Fruit fly (Drosophila melanogaster) whole organism, prepupa: Measurements from ENCODE around the gene SecCl.

Experiments used
- Blimp-1 ChIP-seq: fragments of 200-800 bp; sonication (Bioruptor generic); optimal IDR thresholded peaks from 3 replicates; lab custom pipeline; 2017; ENCODE audit warnings: missing biosample characterization, missing genetic modification characterization, mild to moderate bottlenecking, moderate library complexity, missing genetic modification reagents
- CG10631 ChIP-seq: fragments of 200-800 bp; sonication (Bioruptor generic); optimal IDR thresholded peaks from 2 replicates; lab custom pipeline; 2016; ENCODE audit warnings: missing biosample characterization, missing genetic modification characterization
- CG10669 ChIP-seq: fragments of 200-800 bp; sonication (Bioruptor generic); optimal IDR thresholded peaks from 3 replicates; lab custom pipeline; 2018; ENCODE audit warnings: missing biosample characterization, mild to moderate bottlenecking, missing genetic modification characterization, moderate library complexity
- CG11762 ChIP-seq: fragments of 200-800 bp; sonication (Bioruptor generic); optimal IDR thresholded peaks from 3 replicates; lab custom pipeline; 2016; ENCODE audit warnings: missing biosample characterization, missing genetic modification characterization; ENCODE audit not compliant: insufficient read depth
- CG11902 ChIP-seq: fragments of 200-800 bp; sonication (Bioruptor generic); optimal IDR thresholded peaks from 3 replicates; lab custom pipeline; 2016; ENCODE audit warnings: missing biosample characterization, missing genetic modification characterization
- CG15336 ChIP-seq: fragments of 200-800 bp; sonication (Bioruptor generic); IDR thresholded peaks from 2 replicates; pipeline ENCODE4 v1.3.6; 2022; ENCODE audit warnings: missing biosample characterization, missing genetic modification characterization
- CG1621 ChIP-seq: fragments of 200-800 bp; sonication (Bioruptor generic); optimal IDR thresholded peaks from 3 replicates; lab custom pipeline; 2018; ENCODE audit warnings: missing biosample characterization, mild to moderate bottlenecking, missing genetic modification characterization
- CG16779 ChIP-seq: fragments of 200-800 bp; sonication (Bioruptor generic); optimal IDR thresholded peaks from 3 replicates; lab custom pipeline; 2017; ENCODE audit warnings: missing biosample characterization, mild to moderate bottlenecking, missing genetic modification characterization
- CG31627 ChIP-seq: fragments of 200-800 bp; sonication (Bioruptor generic); optimal IDR thresholded peaks from 3 replicates; lab custom pipeline; 2016; ENCODE audit warnings: missing biosample characterization, missing genetic modification characterization
- CG34406 ChIP-seq: fragments of 200-800 bp; sonication (Bioruptor generic); optimal IDR thresholded peaks from 3 replicates; lab custom pipeline; 2016; ENCODE audit warnings: missing biosample characterization, missing genetic modification characterization
- CG3919 ChIP-seq: fragments of 200-800 bp; sonication (Bioruptor generic); optimal IDR thresholded peaks from 3 replicates; lab custom pipeline; 2016; ENCODE audit warnings: missing biosample characterization, missing genetic modification characterization
- CG6808 ChIP-seq: fragments of 200-800 bp; sonication (Bioruptor generic); optimal IDR thresholded peaks from 3 replicates; lab custom pipeline; 2017; ENCODE audit warnings: missing biosample characterization, missing genetic modification characterization, mild to moderate bottlenecking, moderate library complexity, missing genetic modification reagents
- CG6854 ChIP-seq: fragments of 200-800 bp; sonication (Bioruptor generic); optimal IDR thresholded peaks from 2 replicates; lab custom pipeline; 2017; ENCODE audit warnings: missing biosample characterization, mild to moderate bottlenecking, missing genetic modification characterization
- CG7368 ChIP-seq: fragments of 200-800 bp; sonication (Bioruptor generic); optimal IDR thresholded peaks from 3 replicates; lab custom pipeline; 2016; ENCODE audit warnings: missing biosample characterization, missing genetic modification characterization
- CG8119 ChIP-seq: fragments of 200-800 bp; sonication (Bioruptor generic); IDR thresholded peaks from 3 replicates; pipeline ENCODE4 v1.3.6; 2022; ENCODE audit warnings: missing biosample characterization, missing genetic modification characterization
- CG8319 ChIP-seq: fragments of 200-800 bp; sonication (Bioruptor generic); optimal IDR thresholded peaks from 3 replicates; lab custom pipeline; 2016; ENCODE audit warnings: missing biosample characterization, missing genetic modification characterization
- CG8632 ChIP-seq: fragments of 200-800 bp; sonication (Bioruptor generic); optimal IDR thresholded peaks from 3 replicates; lab custom pipeline; 2016; ENCODE audit warnings: missing biosample characterization, missing genetic modification characterization
- Eip75B ChIP-seq: fragments of 200-800 bp; sonication (Bioruptor generic); optimal IDR thresholded peaks from 3 replicates; lab custom pipeline; 2016; ENCODE audit warnings: missing biosample characterization, missing genetic modification characterization
- Ets21C ChIP-seq: fragments of 200-800 bp; sonication (Bioruptor generic); optimal IDR thresholded peaks from 3 replicates; lab custom pipeline; 2016; ENCODE audit warnings: missing biosample characterization, missing genetic modification characterization
- Hr38 ChIP-seq: sonication (Bioruptor generic); optimal IDR thresholded peaks from 2 replicates; lab custom pipeline; 2016; ENCODE audit warnings: missing biosample characterization, missing genetic modification characterization
- Hr4 ChIP-seq: fragments of 200-800 bp; sonication (Bioruptor generic); optimal IDR thresholded peaks from 3 replicates; lab custom pipeline; 2016; ENCODE audit warnings: missing biosample characterization, missing genetic modification characterization
- Met ChIP-seq: fragments of 200-800 bp; sonication (Bioruptor generic); optimal IDR thresholded peaks from 3 replicates; lab custom pipeline; 2016; ENCODE audit warnings: missing biosample characterization, missing genetic modification characterization
- Smox ChIP-seq: fragments of 200-800 bp; sonication (Bioruptor generic); optimal IDR thresholded peaks from 3 replicates; lab custom pipeline; 2016; ENCODE audit warnings: missing biosample characterization, missing genetic modification characterization
- Sox14 ChIP-seq: fragments of 200-800 bp; sonication (Bioruptor generic); optimal IDR thresholded peaks from 3 replicates; lab custom pipeline; 2016; ENCODE audit warnings: missing biosample characterization, missing genetic modification characterization
- Sox15 ChIP-seq: fragments of 200-800 bp; sonication (Bioruptor generic); optimal IDR thresholded peaks from 3 replicates; lab custom pipeline; 2016; ENCODE audit warnings: missing biosample characterization, missing genetic modification characterization
- achi ChIP-seq: fragments of 200-800 bp; sonication (Bioruptor generic); optimal IDR thresholded peaks from 3 replicates; lab custom pipeline; 2016; ENCODE audit warnings: missing biosample characterization, missing genetic modification characterization
- cyc ChIP-seq: fragments of 200-800 bp; sonication (Bioruptor generic); optimal IDR thresholded peaks from 3 replicates; lab custom pipeline; 2016; ENCODE audit warnings: missing biosample characterization, missing genetic modification characterization
- dac ChIP-seq: fragments of 200-800 bp; sonication (Bioruptor generic); optimal IDR thresholded peaks from 2 replicates; lab custom pipeline; 2017; ENCODE audit warnings: missing biosample characterization, mild to moderate bottlenecking, missing genetic modification characterization
- dsx ChIP-seq: fragments of 200-800 bp; optimal IDR thresholded peaks from 3 replicates; lab custom pipeline; 2019; ENCODE audit warnings: missing biosample characterization, mild to moderate bottlenecking, missing genetic modification characterization, moderate library complexity; ENCODE audit not compliant: poor library complexity, severe bottlenecking
- eg ChIP-seq: fragments of 200-800 bp; sonication (Bioruptor generic); IDR thresholded peaks from 3 replicates; pipeline ENCODE4 v1.3.6; 2022; ENCODE audit warnings: missing biosample characterization, missing genetic modification characterization
- fd85E ChIP-seq: fragments of 200-800 bp; sonication (Bioruptor generic); optimal IDR thresholded peaks from 3 replicates; lab custom pipeline; 2016; ENCODE audit warnings: missing biosample characterization, missing genetic modification characterization
- fkh ChIP-seq: fragments of 200-800 bp; sonication (Bioruptor generic); optimal IDR thresholded peaks from 3 replicates; lab custom pipeline; 2017; ENCODE audit warnings: missing biosample characterization, mild to moderate bottlenecking, missing genetic modification characterization, moderate library complexity
- lz ChIP-seq: fragments of 200-800 bp; sonication (Bioruptor generic); optimal IDR thresholded peaks from 3 replicates; lab custom pipeline; 2016; ENCODE audit warnings: missing biosample characterization, missing genetic modification characterization
- net ChIP-seq: fragments of 200-800 bp; sonication (Bioruptor generic); optimal IDR thresholded peaks from 3 replicates; lab custom pipeline; 2016; ENCODE audit warnings: missing biosample characterization, missing genetic modification characterization
- pdm3 ChIP-seq: fragments of 200-800 bp; sonication (Bioruptor generic); optimal IDR thresholded peaks from 3 replicates; lab custom pipeline; 2016; ENCODE audit warnings: missing biosample characterization, missing genetic modification characterization
- salr ChIP-seq, 2 experiments: fragments of 200-800 bp; sonication (Bioruptor generic); optimal IDR thresholded peaks; 3 replicates each; lab custom pipeline; 2016 to 2018; ENCODE audit warnings: missing biosample characterization in 2 of 2, missing genetic modification characterization in 2 of 2, mild to moderate bottlenecking in 1 of 2
- spab ChIP-seq: fragments of 200-800 bp; sonication (Bioruptor generic); optimal IDR thresholded peaks from 2 replicates; lab custom pipeline; 2017; ENCODE audit warnings: missing biosample characterization, mild to moderate bottlenecking, missing genetic modification characterization, missing genetic modification reagents
- ss ChIP-seq, 2 experiments: fragments of 200-800 bp; sonication (Bioruptor generic); optimal IDR thresholded peaks; 2 replicates in 1 of 2; 3 replicates in 1 of 2; lab custom pipeline; 2017 to 2018; ENCODE audit warnings: mild to moderate bottlenecking in 2 of 2, missing biosample characterization in 2 of 2, missing genetic modification characterization in 2 of 2, moderate library complexity in 1 of 2
- svp ChIP-seq: fragments of 200-800 bp; sonication (Bioruptor generic); peaks from one replicate; lab custom pipeline; 2016; ENCODE audit warnings: missing biosample characterization, missing genetic modification characterization
- vri ChIP-seq: fragments of 200-800 bp; sonication (Bioruptor generic); optimal IDR thresholded peaks from 3 replicates; lab custom pipeline; 2016; ENCODE audit warnings: missing biosample characterization, mild to moderate bottlenecking, missing genetic modification characterization

SecCl gene

DNA sequence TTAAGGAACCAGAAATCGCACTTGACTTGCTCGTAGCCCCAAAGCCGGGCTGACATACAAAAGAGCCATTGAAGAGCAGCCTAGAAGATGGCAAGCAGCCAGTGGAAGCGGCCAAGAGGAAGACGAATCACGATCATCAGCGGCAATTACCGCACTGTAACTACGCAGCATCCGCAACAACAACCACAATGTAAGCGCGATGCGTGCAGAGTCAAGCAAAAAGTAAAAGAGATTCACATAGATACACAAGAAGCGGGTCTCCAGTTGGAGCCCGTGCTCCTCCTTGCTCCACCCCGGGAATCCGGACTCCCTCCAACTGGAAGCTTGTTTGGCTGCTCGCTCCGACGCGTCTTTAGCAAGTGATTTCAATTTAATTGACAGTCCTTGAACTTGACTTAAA is 21.7 kb downstream of the SecCl start (continued):
- no peak for TF ChIP-seq CG8119

DNA sequence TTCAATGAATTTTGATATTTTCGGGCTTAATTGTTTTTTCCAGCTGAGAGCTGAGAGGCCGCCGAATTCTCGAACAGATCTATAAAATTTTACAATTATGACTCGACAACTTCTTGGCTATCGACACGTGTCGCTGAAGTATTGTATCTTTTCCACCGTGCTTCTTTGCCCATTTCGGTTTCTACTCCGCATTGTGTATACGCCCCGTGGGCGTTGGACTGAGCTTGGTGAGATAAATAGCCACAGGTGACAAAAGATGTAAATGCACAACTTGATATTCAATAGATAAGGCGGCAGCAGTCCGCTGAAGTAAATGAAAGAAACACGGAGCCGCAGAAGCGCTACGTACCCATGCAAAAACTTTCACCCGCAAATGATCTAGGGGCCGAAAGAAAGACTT is 23.3 kb downstream of the SecCl start:
- TF ChIP-seq CG11902 (GFP tag; lab: Kevin White, UChicago) (no peak), pdm3 (GFP tag; lab: Kevin White, UChicago) (no peak), salr (GFP tag; optimal IDR thresholded peaks at IDR 0.05; lab: Kevin White, UChicago) (no peak), eg (peak; percentile 10; the same call in 1 of the 3 replicates), CG16779 (tag; lab: Kevin White, UChicago) (no peak), CG6854 (GFP tag; lab: Kevin White, UChicago) (no peak), Hr38 (no peak)

DNA sequence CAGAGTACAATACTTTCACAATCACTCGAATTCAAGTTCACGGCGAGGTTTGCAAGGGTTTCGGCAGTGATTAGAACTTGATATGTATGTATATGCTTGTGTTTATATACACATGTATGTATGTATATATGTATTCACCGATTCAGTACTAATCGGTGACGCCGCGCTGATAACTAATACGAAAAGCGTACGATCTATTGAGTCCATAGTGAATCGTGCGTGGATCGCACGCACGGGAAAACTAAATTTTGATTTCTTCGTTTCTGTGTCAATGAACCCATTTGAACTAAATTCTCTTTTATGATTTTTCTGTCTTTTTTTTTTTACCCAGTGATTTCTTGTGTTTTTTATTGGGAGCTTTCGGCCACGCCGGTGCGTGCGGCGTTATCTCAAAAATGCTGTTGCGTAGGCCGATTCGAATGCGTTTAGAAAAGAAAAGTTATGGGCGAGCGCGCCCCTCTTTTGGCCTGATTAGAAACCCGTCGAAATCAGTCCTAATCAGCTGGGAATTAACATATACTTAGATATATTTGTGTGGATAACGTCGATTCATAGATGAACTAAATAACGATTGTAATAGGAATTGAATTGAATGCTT is 24.0 kb downstream of the SecCl start:
- TF ChIP-seq vri (GFP tag; lab: Kevin White, UChicago), result peak; percentile 6
- TF ChIP-seq lz (GFP tag; lab: Kevin White, UChicago), result no peak
- TF ChIP-seq Sox14 (GFP tag; lab: Kevin White, UChicago), result no peak
- TF ChIP-seq fkh, result peak; percentile 12
- no peak for TF ChIP-seq Hr4
- no peak for TF ChIP-seq Ets21C (GFP tag; lab: Kevin White, UChicago)

DNA sequence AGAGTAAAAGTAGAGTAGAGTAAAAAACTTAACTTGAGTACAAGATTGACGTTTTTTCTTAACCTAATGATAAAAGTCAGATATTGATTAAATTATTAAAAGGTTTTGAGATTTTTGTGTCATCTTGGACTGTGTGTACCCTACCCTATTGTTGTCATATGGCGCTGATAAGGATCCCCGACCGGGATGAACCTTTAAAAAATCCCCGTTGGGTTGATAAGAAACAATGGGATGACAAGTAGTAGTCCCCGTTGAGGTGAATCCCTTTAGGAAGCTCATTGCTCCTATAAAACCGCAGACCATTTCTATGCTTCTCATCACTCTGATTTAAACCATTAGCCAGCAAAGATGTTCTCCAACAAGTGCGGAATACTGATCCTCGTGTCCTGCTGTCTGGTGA is 24.6 kb downstream of the SecCl start, which contains the start of gene edin:
edin (plus strand) TSS at position 340 of the 400 bp plus-strand sequence.
- TF ChIP-seq svp, result peak; percentile 84
- no peak for TF ChIP-seq CG1621 (tag; lab: Kevin White, UChicago)
- no peak for TF ChIP-seq CG3919 (GFP tag; lab: Kevin White, UChicago)
- TF ChIP-seq, all 60 proteins: peak for 1

DNA sequence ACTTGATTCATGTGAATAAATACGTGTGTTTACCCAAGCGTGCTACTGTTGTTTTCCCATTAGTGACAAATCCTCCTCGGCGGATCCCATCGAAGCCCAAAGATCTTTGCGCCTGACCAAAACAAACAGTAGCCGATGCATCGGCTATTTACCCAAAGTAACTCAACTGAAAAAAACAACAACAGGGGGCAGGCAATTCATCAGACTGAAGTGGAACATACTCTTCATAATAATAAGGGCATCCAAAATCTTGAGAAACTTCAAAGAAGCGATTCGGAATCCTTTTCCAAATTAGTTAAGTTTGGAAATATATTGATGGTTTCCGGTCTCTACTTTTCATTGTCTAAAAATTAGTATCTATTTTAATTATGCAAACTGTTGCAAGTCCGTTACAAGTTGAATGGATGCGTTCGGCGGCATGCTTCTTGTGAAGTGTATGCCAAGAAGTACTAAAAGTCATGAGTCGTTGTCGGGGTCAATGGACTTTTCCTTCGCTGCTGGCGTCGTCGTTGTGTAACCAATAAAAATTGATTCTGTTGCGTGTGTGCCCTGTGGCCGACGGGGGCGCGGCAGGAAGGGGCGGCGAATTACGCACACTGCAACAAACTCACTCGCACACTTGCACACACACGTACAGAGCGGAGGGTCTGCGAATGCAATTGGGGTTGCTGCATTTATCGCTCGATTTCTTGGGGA is 25.5 kb downstream of the SecCl start:
- TF ChIP-seq dac (no peak), CG6808 (GFP tag; lab: Kevin White, UChicago) (peak; percentile 70), cyc (GFP tag; lab: Kevin White, UChicago) (peak; percentile 78), net (GFP tag; lab: Kevin White, UChicago) (peak; percentile 49), CG7368 (GFP tag; lab: Kevin White, UChicago) (peak; percentile 67), CG10669 (GFP tag; lab: Kevin White, UChicago) (peak; percentile 78), Ets21C (GFP tag; lab: Kevin White, UChicago) (peak; percentile 69), CG6854 (GFP tag; lab: Kevin White, UChicago) (no peak), CG8632 (GFP tag; lab: Kevin White, UChicago) (peak; percentile 55), ss (GFP tag; optimal IDR thresholded peaks at IDR 0.05; lab: Kevin White, UChicago) (peak; percentile 60 to 96), vri (GFP tag; lab: Kevin White, UChicago) (peak; percentile 78), CG16779 (tag; lab: Kevin White, UChicago) (peak; percentile 20), CG11762 (peak; percentile 38), Met (peak; percentile 84), fkh (peak; percentile 61), CG15336 (GFP tag; lab: Robert Waterston, UW) (peak; percentile 23; the same call in 1 of the 2 replicates), CG31627 (GFP tag; lab: Kevin White, UChicago) (peak; percentile 84), Eip75B (GFP tag; lab: Kevin White, UChicago) (peak; percentile 67), CG34406 (GFP tag; lab: Kevin White, UChicago) (peak; percentile 68), Sox15 (GFP tag; lab: Kevin White, UChicago) (peak; percentile 48), achi (GFP tag; lab: Kevin White, UChicago) (peak; percentile 57), spab (GFP tag; lab: Kevin White, UChicago) (peak; percentile 63), CG11902 (GFP tag; lab: Kevin White, UChicago) (peak; percentile 61), svp (peak; percentile 95), CG3919 (GFP tag; lab: Kevin White, UChicago) (peak; percentile 71), dsx (peak; percentile 43), Blimp-1 (GFP tag; lab: Kevin White, UChicago) (peak; percentile 61), CG8319 (GFP tag; lab: Kevin White, UChicago) (peak; percentile 56), Hr38 (no peak), Smox (peak; percentile 76), CG10631 (GFP tag; lab: Kevin White, UChicago) (peak; percentile 44), fd85E (GFP tag; lab: Kevin White, UChicago) (no peak)
